Fruit fly (Drosophila melanogaster) whole organism, larva: ENCODE measurements around the gene ArfGAP1.

Source experiments
- noc ChIP-seq: fragments of 200-800 bp; sonication (Bioruptor generic); optimal IDR thresholded peaks from 3 replicates; lab custom pipeline; 2019; ENCODE audit warnings: missing biosample characterization, mild to moderate bottlenecking, missing genetic modification characterization, moderate library complexity

Gene ArfGAP1

DNA sequence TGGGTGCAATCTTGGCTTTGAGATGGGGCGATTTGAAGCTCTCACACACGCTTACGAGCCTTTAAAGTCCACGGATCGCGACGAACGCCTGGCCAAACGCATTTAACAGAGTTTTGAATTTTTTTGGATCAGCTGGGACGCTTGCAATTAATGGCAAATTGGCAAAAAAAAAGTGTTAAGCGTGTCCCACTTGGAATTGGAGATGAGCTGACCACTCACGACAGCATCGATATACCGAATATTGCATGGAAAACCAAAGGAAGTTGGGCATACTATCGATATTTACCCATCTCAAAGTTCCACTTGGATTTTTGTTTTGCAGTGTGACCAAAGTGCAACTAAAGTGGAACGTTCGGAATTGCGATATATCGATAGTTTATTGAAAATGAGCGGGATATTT is at the start of gene ArfGAP1:
Gene ArfGAP1, minus strand, starts transcription at position 240 of the 400 bp plus-strand sequence.
- no peak for TF ChIP-seq noc (tag; lab: Kevin White, UChicago)

DNA sequence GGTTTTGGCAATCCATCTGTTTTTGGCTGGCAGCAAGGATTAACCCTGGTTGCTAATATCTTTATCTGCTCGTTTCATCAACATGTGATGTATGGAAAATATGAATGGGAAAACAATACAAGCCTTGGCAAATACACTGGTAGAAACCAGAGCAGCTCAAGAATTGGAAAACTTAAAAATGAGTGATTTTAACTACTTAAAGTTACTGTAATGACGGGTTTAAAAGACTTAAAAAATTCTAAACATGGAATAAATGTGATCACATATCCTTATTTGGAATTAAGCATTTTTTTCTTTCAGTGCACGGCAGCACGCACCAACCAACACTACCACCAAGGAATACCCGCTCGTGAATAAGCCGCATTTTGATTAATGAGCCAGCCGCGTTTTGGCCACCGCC is 47.8 kb upstream of the ArfGAP1 start:
- no peak for TF ChIP-seq noc (tag; lab: Kevin White, UChicago)

DNA sequence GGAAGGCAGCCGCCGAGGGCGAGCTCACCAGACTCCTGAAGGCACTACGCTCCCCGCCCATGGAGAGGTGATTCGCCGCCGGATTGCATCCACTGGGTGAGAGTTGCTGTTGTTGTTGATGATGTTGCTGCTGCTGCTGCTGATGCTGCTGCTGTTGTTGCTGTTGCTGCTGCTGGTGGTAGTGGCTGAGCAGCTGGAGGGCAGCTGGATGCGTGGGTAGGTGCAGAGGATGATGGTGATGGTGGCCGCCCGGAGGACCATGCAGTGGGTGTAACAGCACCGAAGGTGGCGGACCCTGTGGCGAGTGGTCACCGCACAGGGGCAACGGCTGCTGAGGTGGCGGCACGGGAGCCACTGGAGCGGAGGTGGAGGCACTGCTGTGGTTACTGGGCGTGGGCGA is 46.2 kb upstream of the ArfGAP1 start:
- TF ChIP-seq noc (tag; lab: Kevin White, UChicago): no peak

DNA sequence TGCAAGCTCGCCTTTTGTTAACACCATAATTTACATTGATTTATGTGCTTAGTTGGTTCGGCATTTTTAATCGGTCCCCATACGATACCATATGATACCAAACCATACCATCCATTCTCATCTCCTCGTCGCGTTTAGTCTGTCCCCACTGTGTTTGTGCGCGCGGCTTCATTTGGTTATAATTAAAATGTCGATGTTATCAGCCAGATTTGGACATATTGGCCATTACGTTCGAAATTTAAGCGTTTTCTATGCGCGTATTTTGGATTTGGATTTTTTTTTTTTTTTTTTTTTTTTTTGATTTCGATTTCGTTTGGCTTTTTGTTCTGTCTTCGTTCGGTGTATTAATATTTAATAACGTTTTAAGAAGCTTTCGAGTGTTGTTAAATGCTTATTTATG is 44.6 kb upstream of the ArfGAP1 start:
- TF ChIP-seq noc (tag; lab: Kevin White, UChicago): peak; percentile 14

DNA sequence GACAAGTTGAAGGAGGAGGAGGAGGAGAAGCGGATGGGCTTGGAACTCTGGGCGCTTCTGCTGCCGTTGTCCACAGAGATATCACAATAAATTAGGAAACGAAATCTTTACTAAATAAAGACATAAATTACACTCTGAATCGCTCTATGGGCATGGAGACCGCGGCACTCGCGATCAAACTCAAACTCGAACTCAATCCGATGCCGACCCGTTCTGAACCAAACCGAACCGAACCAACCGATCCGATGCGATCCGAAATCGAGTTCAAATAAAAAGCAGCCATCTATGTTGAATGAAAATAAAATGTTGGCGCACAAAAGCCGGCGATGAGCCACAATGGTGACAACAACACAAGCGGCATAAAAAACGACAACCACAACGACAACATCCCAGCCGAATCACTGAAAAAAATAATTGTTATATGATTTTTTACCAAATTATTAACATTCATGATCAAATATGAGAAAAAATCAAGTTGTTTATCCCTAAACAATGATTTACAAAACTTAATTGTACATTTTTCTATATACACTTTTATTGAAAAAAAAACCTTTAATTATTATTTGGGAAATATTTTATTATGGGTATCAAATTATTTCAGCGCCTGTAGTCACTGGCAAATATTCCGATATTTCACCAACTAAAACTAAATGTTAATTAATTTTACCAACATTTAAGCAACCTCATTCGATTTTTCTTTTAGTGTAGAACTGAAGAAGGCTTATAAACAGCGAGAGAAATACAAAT is 39.7 kb upstream of the ArfGAP1 start:
- TF ChIP-seq noc (tag; lab: Kevin White, UChicago): peak; percentile 70

DNA sequence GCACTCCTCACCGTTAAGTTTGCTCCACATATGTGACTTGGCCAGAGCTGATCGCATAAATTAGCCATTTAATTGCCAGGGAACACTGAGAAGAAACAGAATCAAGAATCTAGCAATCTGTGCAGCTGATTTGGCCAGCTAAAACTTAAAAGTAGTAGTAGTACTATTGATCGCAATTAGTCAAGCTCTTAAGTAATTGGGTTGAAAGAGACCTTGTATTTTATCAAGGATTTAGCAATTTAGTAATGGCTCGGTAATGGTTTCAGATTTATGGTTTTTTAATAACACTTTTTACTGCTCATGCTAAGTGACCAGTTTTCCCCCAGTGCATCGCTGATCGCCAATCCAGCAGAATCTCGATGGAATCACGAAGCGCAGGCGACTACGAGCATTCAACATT is 37.7 kb upstream of the ArfGAP1 start:
- TF ChIP-seq noc (tag; lab: Kevin White, UChicago): no peak

DNA sequence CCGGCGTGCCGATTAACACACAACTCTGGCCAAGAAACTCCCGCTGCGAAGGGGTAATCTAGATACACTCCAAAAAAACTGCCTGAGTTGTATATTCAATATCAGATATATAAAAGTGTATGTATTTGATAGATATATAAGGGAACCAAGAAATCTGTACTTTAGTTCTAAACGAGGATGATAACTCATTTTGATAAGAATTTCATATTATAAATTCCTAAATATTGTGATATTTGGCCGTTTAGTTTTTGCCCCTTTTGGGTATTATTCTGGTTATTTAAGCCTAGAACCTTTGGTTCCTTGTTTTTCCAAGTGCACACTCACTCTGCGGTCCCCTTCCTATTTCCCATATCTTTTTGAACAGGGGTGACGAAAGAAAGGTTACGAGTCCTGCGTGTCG is 36.1 kb upstream of the ArfGAP1 start:
- no peak for TF ChIP-seq noc (tag; lab: Kevin White, UChicago)

DNA sequence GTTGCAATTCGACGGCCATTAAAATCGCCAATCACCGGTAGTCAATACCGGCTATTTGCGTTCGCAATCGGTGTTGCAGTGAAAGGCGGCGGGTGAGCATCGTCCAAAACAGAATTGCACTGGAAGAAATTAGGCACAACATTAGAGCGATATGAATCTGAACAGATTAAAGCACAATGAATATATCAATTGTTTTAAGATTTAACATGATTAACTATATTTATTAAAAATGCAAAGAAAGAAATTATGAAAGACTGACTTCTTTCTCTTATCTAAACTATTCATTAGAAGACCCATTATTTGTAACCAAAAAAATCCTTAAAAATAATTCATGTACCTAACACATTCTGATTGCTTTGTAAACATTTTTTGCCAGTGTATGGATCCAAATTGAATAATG is 30.1 kb upstream of the ArfGAP1 start:
- no peak for TF ChIP-seq noc (tag; lab: Kevin White, UChicago)

DNA sequence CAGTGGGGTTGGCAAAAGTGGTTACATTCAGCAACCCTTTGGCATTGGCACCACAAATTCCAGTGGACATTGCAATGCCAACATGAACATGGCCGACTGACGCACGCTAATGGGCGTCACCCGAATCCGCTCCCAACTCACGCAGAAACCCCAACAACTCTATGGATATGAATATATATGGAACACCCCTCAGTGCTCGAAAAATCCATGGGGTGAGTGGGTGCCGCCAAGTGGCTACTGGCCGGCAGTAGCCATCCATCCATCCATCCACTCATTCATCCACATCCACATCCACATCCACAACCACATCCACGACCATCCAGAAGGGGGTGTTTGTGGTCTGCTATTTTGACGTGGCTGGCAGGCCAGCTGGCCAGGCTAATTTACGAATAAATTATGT is 29.7 kb upstream of the ArfGAP1 start:
- TF ChIP-seq noc (tag; lab: Kevin White, UChicago): no peak

DNA sequence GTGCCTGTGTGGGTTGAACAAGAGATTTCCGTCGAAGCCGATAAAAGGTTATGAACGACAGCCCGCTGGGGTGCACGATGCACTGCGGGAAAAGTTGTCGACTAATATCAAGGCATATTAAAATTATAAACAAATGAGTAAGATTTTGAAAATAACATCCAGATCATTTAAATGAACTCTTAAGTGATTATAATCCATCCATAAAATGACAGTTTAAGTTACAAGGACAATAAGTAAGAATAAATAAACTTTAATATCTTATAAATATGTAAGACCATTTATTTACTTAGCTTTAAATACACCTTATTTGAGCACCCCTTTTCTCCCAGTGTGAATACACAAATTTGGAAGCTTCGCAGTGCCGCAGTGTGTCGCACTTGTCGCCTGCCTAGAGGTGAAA is 26.7 kb upstream of the ArfGAP1 start:
- no peak for TF ChIP-seq noc (tag; lab: Kevin White, UChicago)

DNA sequence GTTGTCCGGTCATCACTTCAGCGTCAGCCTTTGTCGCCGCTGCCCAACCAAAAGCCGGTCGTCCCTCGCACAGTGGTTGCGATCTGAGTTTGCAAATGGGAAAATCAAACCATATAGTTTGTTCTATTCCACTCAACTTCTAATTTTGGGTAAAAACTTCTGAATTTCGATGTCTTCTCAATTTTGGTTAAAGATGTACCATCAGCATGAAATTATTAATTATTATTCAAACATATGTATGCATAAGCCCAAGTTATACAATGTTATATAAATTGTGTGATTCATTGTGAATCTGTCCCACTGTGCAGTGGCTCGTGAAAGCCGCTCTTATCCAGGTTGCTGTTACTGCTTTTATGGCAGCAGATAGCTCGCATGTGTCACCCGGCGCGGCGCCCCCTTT is 25.2 kb upstream of the ArfGAP1 start:
- TF ChIP-seq noc (tag; lab: Kevin White, UChicago): no peak

DNA sequence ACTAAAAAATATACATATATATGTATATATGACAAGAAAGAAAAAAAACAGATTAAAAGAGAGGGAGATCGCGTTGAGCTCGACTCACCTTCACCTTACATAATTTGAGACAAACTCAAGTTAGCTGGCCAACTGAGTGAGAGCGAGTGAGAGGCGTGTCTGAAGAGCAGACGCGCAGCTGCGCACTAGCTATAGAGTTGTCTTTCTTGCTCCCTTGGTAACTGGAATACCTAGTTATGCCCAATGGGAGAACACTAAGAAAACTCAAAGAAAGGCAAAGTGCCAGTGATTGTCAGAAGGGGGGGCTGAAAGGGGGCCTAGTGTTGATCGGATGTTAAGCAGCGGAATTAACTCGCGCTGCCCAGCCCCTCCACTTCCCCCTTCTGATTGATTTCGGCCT is 17.1 kb upstream of the ArfGAP1 start:
- TF ChIP-seq noc (tag; lab: Kevin White, UChicago): no peak

DNA sequence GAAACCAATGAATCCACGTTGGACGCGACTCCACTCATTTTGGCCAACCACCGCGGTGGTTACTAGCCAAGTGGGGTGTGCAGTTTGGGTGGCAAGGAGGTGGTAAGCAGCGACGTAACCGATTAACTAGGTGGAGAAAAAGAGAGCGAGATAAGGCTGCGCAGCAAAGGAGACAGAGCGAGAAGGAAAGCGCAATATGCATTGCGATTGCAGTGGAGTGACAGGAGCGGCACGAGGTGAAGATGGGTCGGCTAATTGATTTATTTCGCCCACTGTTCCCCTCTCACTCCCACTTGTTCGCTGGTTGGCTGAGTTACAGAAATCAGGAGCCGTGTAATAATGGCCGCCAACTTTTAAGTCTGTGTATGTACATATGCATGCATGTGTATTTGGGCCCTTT is 16.3 kb upstream of the ArfGAP1 start:
- no peak for TF ChIP-seq noc (tag; lab: Kevin White, UChicago)

DNA sequence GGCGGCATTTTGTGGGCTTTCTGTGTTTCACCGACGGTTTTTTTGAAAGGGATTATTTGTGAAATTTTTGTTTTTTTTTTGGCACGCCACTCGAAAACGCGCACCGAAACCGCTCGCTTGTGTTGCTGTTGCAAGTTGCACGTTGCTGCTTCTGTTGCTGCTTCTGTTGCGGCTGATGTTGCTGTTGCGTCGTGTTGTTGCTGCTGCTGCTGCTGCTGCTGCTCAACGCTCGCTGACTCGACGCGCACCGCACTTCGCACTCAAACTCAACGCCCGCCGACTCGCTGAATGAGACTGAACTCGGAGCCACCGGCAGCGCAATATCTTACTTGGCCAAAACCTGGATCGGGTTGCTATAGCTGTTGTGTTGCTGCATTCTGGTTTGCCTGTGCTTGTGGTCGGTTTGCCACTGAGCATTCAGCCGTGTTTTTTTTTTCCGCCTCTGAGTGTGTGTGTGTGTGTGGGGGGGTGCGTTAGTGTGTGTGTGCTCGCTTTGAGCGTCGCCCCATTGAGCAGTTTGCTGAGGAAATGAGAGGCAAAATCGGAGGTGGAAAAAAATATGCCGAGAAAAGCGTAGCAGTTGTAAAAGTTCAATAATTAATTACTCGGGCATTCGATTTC is 15.1 kb upstream of the ArfGAP1 start, which contains the start of gene toe:
Gene toe, minus strand, starts transcription at position 277 of the 621 bp plus-strand sequence.
- TF ChIP-seq noc (tag; lab: Kevin White, UChicago): no peak

DNA sequence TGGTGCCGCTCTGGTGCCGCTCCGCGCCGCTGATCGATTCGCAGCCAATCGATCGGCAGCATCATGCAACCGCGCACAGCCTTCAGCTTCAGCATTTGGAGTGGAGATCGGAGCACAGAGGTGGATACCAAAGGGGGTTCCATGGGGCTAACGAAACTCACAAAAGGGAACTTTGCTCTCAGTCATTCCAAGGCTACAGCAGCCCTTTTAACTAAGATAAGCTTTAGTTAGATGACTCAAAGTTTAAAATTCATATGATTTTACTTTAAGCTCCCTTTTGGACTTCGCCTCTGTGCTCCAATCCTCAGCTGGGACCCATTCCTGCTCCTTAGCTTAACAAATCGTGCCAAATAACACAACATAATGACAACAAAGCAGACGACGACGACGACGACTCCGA is 3.1 kb upstream of the ArfGAP1 start:
- no peak for TF ChIP-seq noc (tag; lab: Kevin White, UChicago)

DNA sequence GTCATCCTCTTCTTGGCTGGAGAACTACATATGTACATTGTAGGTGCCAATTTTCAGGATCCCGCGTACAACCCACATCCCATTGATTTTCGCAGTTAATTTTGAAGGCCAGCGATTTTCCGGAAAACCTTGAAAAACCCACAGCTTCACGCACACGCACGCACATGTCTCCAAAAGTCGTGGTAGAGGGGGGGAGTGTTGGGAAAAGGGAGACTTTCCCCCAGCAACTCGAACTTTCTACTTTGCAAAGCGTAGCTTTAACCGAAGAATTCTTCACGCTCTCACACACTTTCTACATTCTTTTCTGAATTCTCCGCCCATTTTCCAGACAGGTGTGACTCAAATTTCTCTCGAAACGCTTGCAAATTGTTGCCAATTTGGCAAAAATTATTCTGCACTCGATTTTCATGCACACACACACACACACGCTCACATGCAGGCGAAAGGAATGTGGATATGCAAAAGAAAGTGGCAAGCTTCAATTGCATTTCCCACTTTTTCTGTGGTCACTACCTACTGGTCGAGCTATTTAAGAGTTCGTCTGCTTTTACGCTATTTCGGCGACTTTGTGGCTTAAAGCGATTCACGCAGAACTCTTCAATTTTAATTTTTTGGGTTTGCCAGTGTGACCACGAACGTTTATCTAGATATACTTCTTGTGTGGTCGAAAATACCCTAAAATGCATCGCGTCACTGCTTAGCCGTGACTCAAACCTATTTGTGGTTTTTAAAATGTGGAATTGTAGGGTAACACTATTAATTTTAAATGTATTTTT is 3.0 kb downstream of the ArfGAP1 start, which contains the start of gene SCaMC:
Gene SCaMC, minus strand, starts transcription at position 654 of the 776 bp plus-strand sequence.
- TF ChIP-seq noc (tag; lab: Kevin White, UChicago): no peak
